Worm (Caenorhabditis elegans) whole organism, L4 larva: ENCODE data around the gene F32D8.2.

ENCODE experiments used
- F26F4.8 ChIP-seq: fragments of 200-800 bp; sonication (Bioruptor generic); conservative IDR thresholded peaks from 2 replicates; pipeline ENCODE4 v1.3.6; 2022; ENCODE audit warnings: missing genetic modification characterization, missing compliant biosample characterization
- F37D6.2 ChIP-seq: sonication (generic microtip); optimal IDR thresholded peaks from 2 replicates; lab custom pipeline; 2016; ENCODE audit warnings: mild to moderate bottlenecking, missing genetic modification characterization, missing compliant biosample characterization
- ZK337.2 ChIP-seq: fragments of 200-800 bp; sonication (Bioruptor generic); IDR thresholded peaks from 2 replicates; pipeline ENCODE4 v1.3.6; 2022; ENCODE audit warnings: missing genetic modification reagents, missing genetic modification characterization, missing compliant biosample characterization
- aha-1 ChIP-seq: fragments of 150-350 bp; peaks from one replicate; lab custom pipeline; 2014; ENCODE audit warnings: missing biosample characterization, missing genetic modification characterization
- aly-2 ChIP-seq: sonication (generic microtip); optimal IDR thresholded peaks from 2 replicates; lab custom pipeline; 2018; ENCODE audit warnings: missing biosample characterization, missing genetic modification characterization
- attf-4 ChIP-seq: sonication (generic microtip); optimal IDR thresholded peaks from 3 replicates; lab custom pipeline; 2017; ENCODE audit warnings: missing biosample characterization, missing genetic modification characterization
- ceh-20 ChIP-seq: fragments of 200-800 bp; sonication (Bioruptor generic); IDR thresholded peaks from 2 replicates; pipeline ENCODE4 v1.3.6; 2022; ENCODE audit warnings: missing genetic modification reagents, missing genetic modification characterization, missing compliant biosample characterization
- ceh-28 ChIP-seq: fragments of 150-350 bp; optimal IDR thresholded peaks from 2 replicates; lab custom pipeline; 2014; ENCODE audit warnings: missing biosample characterization, missing genetic modification reagents, missing genetic modification characterization
- ceh-62 ChIP-seq: sonication (generic microtip); optimal IDR thresholded peaks from 2 replicates; lab custom pipeline; 2017; ENCODE audit warnings: missing biosample characterization, missing genetic modification characterization
- ctbp-1 ChIP-seq: fragments of 200-800 bp; sonication (Bioruptor generic); IDR thresholded peaks from 2 replicates; pipeline ENCODE4 v1.3.6; 2022; ENCODE audit warnings: missing genetic modification reagents, missing genetic modification characterization, missing compliant biosample characterization
- daf-8 ChIP-seq: fragments of 200-800 bp; sonication (Bioruptor generic); IDR thresholded peaks from 2 replicates; pipeline ENCODE4 v1.3.6; 2022; ENCODE audit warnings: missing genetic modification characterization, missing compliant biosample characterization
- dmd-6 ChIP-seq: fragments of 200-800 bp; sonication (Bioruptor generic); IDR thresholded peaks from 2 replicates; pipeline ENCODE4 v1.3.6; 2022; ENCODE audit warnings: missing genetic modification reagents, missing genetic modification characterization, missing compliant biosample characterization
- dmd-9 ChIP-seq: fragments of 200-800 bp; sonication (Bioruptor generic); IDR thresholded peaks from 2 replicates; pipeline ENCODE4 v1.3.6; 2022; ENCODE audit warnings: missing genetic modification reagents, missing genetic modification characterization, missing compliant biosample characterization
- duxl-1 ChIP-seq: sonication (generic microtip); optimal IDR thresholded peaks from 2 replicates; lab custom pipeline; 2016; ENCODE audit warnings: mild to moderate bottlenecking, missing genetic modification characterization, moderate library complexity, missing compliant biosample characterization; ENCODE audit not compliant: poor library complexity
- egl-27 ChIP-seq: sonication (generic microtip); optimal IDR thresholded peaks from 3 replicates; lab custom pipeline; 2017; ENCODE audit warnings: missing biosample characterization, missing genetic modification reagents, missing genetic modification characterization
- fkh-10 ChIP-seq: fragments of 150-350 bp; optimal IDR thresholded peaks from 2 replicates; lab custom pipeline; 2014; ENCODE audit warnings: missing biosample characterization, missing genetic modification reagents, missing genetic modification characterization
- hlh-11 ChIP-seq: fragments of 200-800 bp; sonication (Bioruptor generic); optimal IDR thresholded peaks from 2 replicates; lab custom pipeline; 2018; ENCODE audit warnings: mild to moderate bottlenecking, missing genetic modification characterization, missing compliant biosample characterization
- hlh-30 ChIP-seq: sonication (generic microtip); optimal IDR thresholded peaks from 2 replicates; lab custom pipeline; 2017; ENCODE audit warnings: antibody characterized with exemption, mild to moderate bottlenecking, missing genetic modification characterization, missing compliant biosample characterization; ENCODE audit not compliant: insufficient read depth
- hmg-1.1 ChIP-seq: fragments of 200-800 bp; sonication (Bioruptor generic); IDR thresholded peaks from 2 replicates; pipeline ENCODE4 v1.3.6; 2022; ENCODE audit warnings: missing genetic modification reagents, missing genetic modification characterization, missing compliant biosample characterization
- jun-1 ChIP-seq: fragments of 150-350 bp; optimal IDR thresholded peaks from 2 replicates; lab custom pipeline; 2014; ENCODE audit warnings: missing biosample characterization, missing genetic modification reagents, missing genetic modification characterization
- lin-15B ChIP-seq: fragments of 150-350 bp; sonication (generic microtip); optimal IDR thresholded peaks from 3 replicates; lab custom pipeline; 2014; ENCODE audit warnings: missing biosample characterization, missing genetic modification characterization
- lin-29 ChIP-seq: fragments of 200-800 bp; sonication (Bioruptor generic); IDR thresholded peaks from 2 replicates; pipeline ENCODE4 v1.3.6; 2022; ENCODE audit warnings: missing genetic modification reagents, missing genetic modification characterization, missing compliant biosample characterization
- lin-39 ChIP-seq: fragments of 150-350 bp; optimal IDR thresholded peaks from 2 replicates; lab custom pipeline; 2014; ENCODE audit warnings: missing biosample characterization, missing genetic modification reagents, missing genetic modification characterization
- lsy-2 ChIP-seq, 2 experiments: fragments of 150-350 bp in 1 of 2; sonication (generic microtip) in 1 of 2; optimal IDR thresholded peaks; 2 replicates each; lab custom pipeline; 2014 to 2017; ENCODE audit warnings: missing biosample characterization in 2 of 2, missing genetic modification characterization in 2 of 2
- mdl-1 ChIP-seq, 2 experiments: fragments of 150-350 bp in 1 of 2; sonication (generic microtip) in 1 of 2; optimal IDR thresholded peaks; 2 replicates each; lab custom pipeline; 2014 to 2017; ENCODE audit warnings: missing biosample characterization in 2 of 2, missing genetic modification characterization in 2 of 2
- mep-1 ChIP-seq: fragments of 150-350 bp; sonication (generic microtip); optimal IDR thresholded peaks from 3 replicates; lab custom pipeline; 2014; ENCODE audit warnings: missing biosample characterization, missing genetic modification characterization
- mes-2 ChIP-seq: sonication (generic microtip); optimal IDR thresholded peaks from 2 replicates; lab custom pipeline; 2016; ENCODE audit warnings: missing genotype, mild to moderate bottlenecking, missing genetic modification characterization, missing compliant biosample characterization; ENCODE audit not compliant: poor library complexity, severe bottlenecking
- nhr-102 ChIP-seq: sonication (generic microtip); optimal IDR thresholded peaks from 2 replicates; lab custom pipeline; 2016; ENCODE audit warnings: mild to moderate bottlenecking, missing genetic modification characterization, moderate library complexity, missing compliant biosample characterization
- nhr-237 ChIP-seq: sonication (generic microtip); optimal IDR thresholded peaks from 2 replicates; lab custom pipeline; 2017; ENCODE audit warnings: missing biosample characterization, missing genetic modification characterization
- nhr-25 ChIP-seq: sonication (generic microtip); optimal IDR thresholded peaks from 2 replicates; lab custom pipeline; 2017; ENCODE audit warnings: missing genetic modification characterization, mild to moderate bottlenecking, missing compliant biosample characterization, antibody characterized with exemption, moderate library complexity, borderline replicate concordance; ENCODE audit not compliant: insufficient read depth
- nhr-28 ChIP-seq: fragments of 150-350 bp; optimal IDR thresholded peaks from 2 replicates; lab custom pipeline; 2014; ENCODE audit warnings: missing biosample characterization, missing genetic modification characterization
- nhr-48 ChIP-seq: sonication (generic microtip); optimal IDR thresholded peaks from 2 replicates; lab custom pipeline; 2016; ENCODE audit warnings: mild to moderate bottlenecking, missing genetic modification characterization, missing compliant biosample characterization
- nhr-76 ChIP-seq: fragments of 150-350 bp; optimal IDR thresholded peaks from 2 replicates; lab custom pipeline; 2014; ENCODE audit warnings: missing biosample characterization, missing genetic modification characterization
- nhr-77 ChIP-seq: fragments of 150-350 bp; optimal IDR thresholded peaks from 2 replicates; lab custom pipeline; 2014; ENCODE audit warnings: missing biosample characterization, missing genetic modification characterization
- rbr-2 ChIP-seq: sonication (generic microtip); optimal IDR thresholded peaks from 2 replicates; lab custom pipeline; 2016; ENCODE audit warnings: missing genotype, missing genetic modification characterization, missing compliant biosample characterization
- saeg-2 ChIP-seq: fragments of 200-800 bp; sonication (Bioruptor generic); IDR thresholded peaks from 2 replicates; pipeline ENCODE4 v1.3.6; 2022; ENCODE audit warnings: missing genetic modification reagents, missing genetic modification characterization, missing compliant biosample characterization
- set-16 ChIP-seq: fragments of 200-800 bp; sonication (Bioruptor generic); IDR thresholded peaks from 2 replicates; pipeline ENCODE4 v1.3.6; 2022; ENCODE audit warnings: missing genetic modification reagents, missing genetic modification characterization, missing compliant biosample characterization
- snpc-4 ChIP-seq: fragments of 150-350 bp; optimal IDR thresholded peaks from 2 replicates; lab custom pipeline; 2014; ENCODE audit warnings: missing biosample characterization, missing genetic modification characterization
- spr-3 ChIP-seq: fragments of 200-800 bp; sonication (Bioruptor generic); optimal IDR thresholded peaks from 2 replicates; lab custom pipeline; 2018; ENCODE audit warnings: mild to moderate bottlenecking, missing genetic modification characterization, missing compliant biosample characterization
- tra-1 ChIP-seq: fragments of 200-800 bp; sonication (Bioruptor generic); IDR thresholded peaks from 2 replicates; pipeline ENCODE4 v1.3.6; 2022; ENCODE audit warnings: missing genetic modification reagents, missing genetic modification characterization, missing compliant biosample characterization
- unc-39 ChIP-seq: sonication (generic microtip); optimal IDR thresholded peaks from 2 replicates; lab custom pipeline; 2017; ENCODE audit warnings: missing biosample characterization, missing genetic modification characterization
- unc-62 ChIP-seq, 3 experiments: fragments of 150-350 bp in 1 of 3; sonication (generic microtip); optimal IDR thresholded peaks in 2 of 3; peaks in 1 of 3; 1 replicate in 1 of 3; 2 replicates in 2 of 3; lab custom pipeline; 2014 to 2017; ENCODE audit warnings: missing biosample characterization in 3 of 3, missing genetic modification characterization in 3 of 3, missing genetic modification reagents in 3 of 3, missing genotype in 1 of 3
- zfp-2 ChIP-seq: sonication (generic microtip); optimal IDR thresholded peaks from 2 replicates; lab custom pipeline; 2016; ENCODE audit warnings: mild to moderate bottlenecking, missing genetic modification characterization, missing compliant biosample characterization
- zfp-3 ChIP-seq: fragments of 200-800 bp; sonication (Bioruptor generic); conservative IDR thresholded peaks from 2 replicates; pipeline ENCODE4 v1.3.6; 2022; ENCODE audit warnings: missing genetic modification reagents, missing genetic modification characterization, missing compliant biosample characterization
- zip-11 ChIP-seq: fragments of 200-800 bp; sonication (Bioruptor generic); IDR thresholded peaks from 2 replicates; pipeline ENCODE4 v1.3.6; 2022; ENCODE audit warnings: missing genetic modification characterization, missing compliant biosample characterization
- zip-2 ChIP-seq: fragments of 150-350 bp; optimal IDR thresholded peaks from 2 replicates; lab custom pipeline; 2014; ENCODE audit warnings: missing biosample characterization, missing genetic modification characterization
- ztf-11 ChIP-seq: fragments of 150-350 bp; optimal IDR thresholded peaks from 2 replicates; lab custom pipeline; 2014; ENCODE audit warnings: missing biosample characterization, missing genetic modification characterization

The F32D8.2 gene

DNA sequence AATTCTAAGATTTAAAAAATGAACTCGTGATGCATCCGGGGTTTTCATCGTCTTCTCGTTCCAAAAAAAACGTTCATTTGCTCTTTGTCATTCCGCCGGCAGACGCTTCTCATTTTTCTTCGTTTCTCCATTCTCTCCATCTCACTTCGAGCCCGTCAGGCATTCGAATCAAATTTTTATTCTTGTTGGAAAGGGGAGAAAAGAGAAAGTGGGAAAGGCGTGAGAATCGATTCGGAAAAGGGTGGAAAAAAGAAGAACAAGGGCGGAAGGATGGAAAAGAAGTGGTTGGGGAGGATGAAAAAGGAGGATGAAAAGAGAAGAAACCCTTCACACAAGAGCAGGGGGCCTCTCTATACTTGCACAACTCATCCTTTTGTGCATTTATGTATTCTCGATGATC lies 21.2 kb downstream of the F32D8.2 start:
- TF ChIP-seq nhr-237 (tag; lab: Kevin White, UChicago) (no peak), ceh-20 (GFP tag; lab: Robert Waterston, UW) (0 out of 2 replicates have a peak, but pooled peaks have one; percentile 12), mes-2 (tag; lab: Kevin White, UChicago) (no peak), nhr-77 (no peak), tra-1 (GFP tag; lab: Robert Waterston, UW) (no peak), hlh-11 (no peak), hlh-30 (peak; percentile 13), nhr-28 (tag; lab: Kevin White, UChicago) (no peak), nhr-102 (tag; lab: Kevin White, UChicago) (no peak), aly-2 (tag; lab: Kevin White, UChicago) (no peak), lsy-2 (tag; optimal IDR thresholded peaks at IDR 0.05; lab: Kevin White, UChicago) (peak in 1 of 2 experiments; percentile 3), dmd-9 (GFP tag; lab: Robert Waterston, UW) (no peak), F37D6.2 (tag; lab: Kevin White, UChicago) (no peak), zip-11 (no peak), attf-4 (tag; lab: Kevin White, UChicago) (no peak), F26F4.8 (GFP tag; lab: Robert Waterston, UW) (no peak), zfp-2 (no peak), dmd-6 (0 out of 2 replicates have a peak, but pooled peaks have one; percentile 10), aha-1 (peak; percentile 87), nhr-76 (no peak), ctbp-1 (0 out of 2 replicates have a peak, but pooled peaks have one; percentile 43), ceh-28 (tag; lab: Kevin White, UChicago) (no peak), nhr-48 (tag; lab: Kevin White, UChicago) (no peak), fkh-10 (GFP tag; lab: Kevin White, UChicago) (peak; percentile 71), rbr-2 (peak; percentile 34), lin-29 (GFP tag; lab: Robert Waterston, UW) (no peak), mep-1 (tag; lab: Kevin White, UChicago) (peak; percentile 32), ZK337.2 (GFP tag; lab: Robert Waterston, UW) (no peak), unc-62 (GFP tag; optimal IDR thresholded peaks at IDR 0.05 in 1 of 2; lab: Kevin White, UChicago) (peak in 1 of 2 experiments; percentile 65), unc-62 (tag; optimal IDR thresholded peaks at IDR 0.05; lab: Kevin White, UChicago) (no peak), egl-27 (tag; lab: Kevin White, UChicago) (no peak), lin-39 (tag; lab: Kevin White, UChicago) (no peak), hmg-1.1 (GFP tag; lab: Robert Waterston, UW) (0 out of 2 replicates have a peak, but pooled peaks have one; percentile 21), zip-2 (tag; lab: Kevin White, UChicago) (no peak), mdl-1 (tag; optimal IDR thresholded peaks at IDR 0.05; lab: Kevin White, UChicago) (peak in 1 of 2 experiments; percentile 8)

DNA sequence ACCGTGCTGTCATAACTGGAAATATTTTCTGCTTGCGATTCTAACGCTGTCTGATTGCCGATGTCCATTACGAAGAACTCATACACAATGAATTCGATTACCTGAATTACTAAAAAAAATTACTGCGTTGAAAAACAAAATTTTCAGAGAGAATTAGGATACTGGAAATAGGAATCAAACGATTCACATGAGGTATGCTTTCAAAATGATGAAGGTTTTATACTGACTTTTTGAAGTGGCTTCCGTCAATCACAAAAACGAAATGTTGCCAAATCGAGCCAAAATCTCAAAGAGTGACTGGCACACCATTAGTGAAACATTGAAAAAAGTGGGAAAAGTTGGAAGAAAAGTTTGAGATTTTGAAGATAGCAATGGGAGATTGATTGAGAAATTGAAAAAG lies 25.5 kb downstream of the F32D8.2 start, which contains the start of gene zzz-1:
zzz-1 (minus strand) TSS at position 101 of the 400 bp plus-strand sequence.
- TF ChIP-seq ztf-11 (tag; lab: Kevin White, UChicago), result no peak
- TF ChIP-seq zfp-2, result no peak
- TF ChIP-seq ZK337.2 (GFP tag; lab: Robert Waterston, UW), result no peak
- no peak for TF ChIP-seq mdl-1 (tag; optimal IDR thresholded peaks at IDR 0.05; lab: Kevin White, UChicago)
- TF ChIP-seq saeg-2 (GFP tag; lab: Robert Waterston, UW), result no peak
- TF ChIP-seq ctbp-1, result no peak
- no peak for TF ChIP-seq aha-1
- no peak for TF ChIP-seq lin-15B (tag; lab: Kevin White, UChicago)
- no peak for TF ChIP-seq daf-8 (GFP tag; lab: Robert Waterston, UW)
- TF ChIP-seq, all 104 proteins: peak for 0

DNA sequence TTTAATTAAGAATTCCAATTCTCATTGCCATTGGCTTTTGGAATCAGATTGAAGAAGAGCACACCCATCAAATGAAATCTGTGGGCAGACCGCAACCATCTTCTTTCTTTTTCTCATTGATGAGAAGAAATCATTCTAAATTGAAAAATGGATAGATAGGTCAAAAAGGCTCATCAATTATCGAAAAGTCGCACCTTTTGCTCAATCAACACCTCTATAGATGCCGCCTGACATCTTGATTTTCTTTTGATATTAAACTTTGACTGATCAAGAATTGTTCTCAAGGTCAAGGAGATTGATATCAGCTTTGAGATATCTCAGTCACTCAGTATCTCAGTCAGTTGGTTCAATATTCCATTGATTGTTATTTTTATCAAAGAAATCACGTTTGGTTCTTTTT lies 26.4 kb downstream of the F32D8.2 start:
- TF ChIP-seq set-16 (GFP tag; lab: Robert Waterston, UW) (no peak), snpc-4 (tag; lab: Kevin White, UChicago) (no peak), spr-3 (GFP tag; lab: Kevin White, UChicago) (no peak), zfp-2 (no peak), dmd-9 (GFP tag; lab: Robert Waterston, UW) (no peak), duxl-1 (tag; lab: Kevin White, UChicago) (no peak), unc-39 (tag; lab: Kevin White, UChicago) (no peak), egl-27 (tag; lab: Kevin White, UChicago) (no peak), ztf-11 (tag; lab: Kevin White, UChicago) (no peak), zfp-3 (no peak), ceh-62 (tag; lab: Kevin White, UChicago) (no peak), jun-1 (tag; lab: Kevin White, UChicago) (no peak), nhr-25 (tag; lab: Kevin White, UChicago) (no peak)
